Worm (Caenorhabditis elegans): Measurements from ENCODE around the gene ccch-1.

- no peak for TF ChIP-seq med-1 (GFP tag; optimal IDR thresholded peaks at IDR 0.05; ENCODE audit: insufficient read depth)
- no peak for TF ChIP-seq ref-1 (GFP tag; conservative IDR thresholded peaks at IDR 0.05)
- no peak for TF ChIP-seq flt-1 (GFP tag; IDR thresholded peaks at IDR 0.05)
- TF ChIP-seq T22C8.4 (GFP tag; IDR thresholded peaks at IDR 0.05): no peak
- TF ChIP-seq cog-1 (tag; optimal IDR thresholded peaks at IDR 0.05): no peak
- TF ChIP-seq ztf-29 (GFP tag; IDR thresholded peaks at IDR 0.05): no peak
- no peak for TF ChIP-seq tab-1 (GFP tag; IDR thresholded peaks at IDR 0.05)
Measured at ce11 chrV:11485558-11485957, 42.1 kb upstream of the ccch-1 start, which contains the start of gene srh-1.

Data from whole organism, midembryonic.